Worm (Caenorhabditis elegans): ENCODE measurements around the gene grl-20.
A peak's percentile ranks its signal among the peaks of the same experiment; 100 is the strongest.

grl-20 gene

ce11 chrIV:2172880-2173279, 44.2 kb upstream of the grl-20 start:
- no peak for TF ChIP-seq mdl-1 (tag; optimal IDR thresholded peaks at IDR 0.05)
- no peak for TF ChIP-seq nhr-84 (tag; optimal IDR thresholded peaks at IDR 0.05)
- no peak for TF ChIP-seq nhr-76 (tag; optimal IDR thresholded peaks at IDR 0.05)
- TF ChIP-seq fkh-10 (GFP tag; optimal IDR thresholded peaks at IDR 0.05) = peak; percentile 68

DNA sequence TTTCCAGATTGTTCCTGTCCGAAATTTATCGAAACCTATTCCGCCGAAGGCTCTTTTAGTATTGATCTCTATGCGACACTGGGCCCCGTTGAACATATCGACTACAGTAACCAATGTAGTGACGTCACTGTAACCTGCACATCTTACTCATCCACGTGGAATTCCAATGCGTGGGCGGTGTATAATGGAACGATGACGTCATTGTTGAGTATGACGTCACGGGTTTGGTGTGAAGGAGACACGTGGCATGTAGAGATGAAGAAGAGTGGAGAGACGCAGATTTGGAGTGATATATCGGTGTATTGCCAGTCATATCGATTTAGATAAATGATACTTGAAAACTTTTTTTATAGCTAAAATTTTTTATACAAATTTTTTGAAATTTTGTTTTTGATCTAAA, 41.7 kb upstream of the grl-20 start:
- TF ChIP-seq sup-37 (GFP tag; optimal IDR thresholded peaks at IDR 0.05) = no peak
- TF ChIP-seq efl-3 (GFP tag; optimal IDR thresholded peaks at IDR 0.05) = no peak
- TF ChIP-seq elt-3 (tag; optimal IDR thresholded peaks at IDR 0.05) = no peak
- TF ChIP-seq irx-1 (tag; optimal IDR thresholded peaks at IDR 0.05) = no peak
- TF ChIP-seq ama-1 (optimal IDR thresholded peaks at IDR 0.05) = no peak
- no peak for TF ChIP-seq fkh-4 (tag; optimal IDR thresholded peaks at IDR 0.05; ENCODE audit: borderline replicate concordance)
- no peak for TF ChIP-seq rnt-1 (tag; optimal IDR thresholded peaks at IDR 0.05)
- no peak for TF ChIP-seq nhr-12 (tag; optimal IDR thresholded peaks at IDR 0.05)
- TF ChIP-seq nhr-11 (tag; optimal IDR thresholded peaks at IDR 0.05) = no peak
- TF ChIP-seq jun-1 (tag; optimal IDR thresholded peaks at IDR 0.05) = no peak
- TF ChIP-seq nhr-237 (tag; optimal IDR thresholded peaks at IDR 0.05) = no peak
- no peak for TF ChIP-seq elt-2 (tag; optimal IDR thresholded peaks at IDR 0.05)
- no peak for TF ChIP-seq nhr-76 (tag; optimal IDR thresholded peaks at IDR 0.05)
- TF ChIP-seq fos-1 (tag; optimal IDR thresholded peaks at IDR 0.05) = no peak
- no peak for TF ChIP-seq unc-62 (GFP tag; optimal IDR thresholded peaks at IDR 0.05)
- TF ChIP-seq nhr-90 (tag; optimal IDR thresholded peaks at IDR 0.05; ENCODE audit: poor library complexity) = no peak
- no peak for TF ChIP-seq ceh-8 (GFP tag; optimal IDR thresholded peaks at IDR 0.05)
- TF ChIP-seq zag-1 (tag; optimal IDR thresholded peaks at IDR 0.05) = no peak
- no peak for TF ChIP-seq unc-98 (GFP tag; IDR thresholded peaks at IDR 0.05)

DNA sequence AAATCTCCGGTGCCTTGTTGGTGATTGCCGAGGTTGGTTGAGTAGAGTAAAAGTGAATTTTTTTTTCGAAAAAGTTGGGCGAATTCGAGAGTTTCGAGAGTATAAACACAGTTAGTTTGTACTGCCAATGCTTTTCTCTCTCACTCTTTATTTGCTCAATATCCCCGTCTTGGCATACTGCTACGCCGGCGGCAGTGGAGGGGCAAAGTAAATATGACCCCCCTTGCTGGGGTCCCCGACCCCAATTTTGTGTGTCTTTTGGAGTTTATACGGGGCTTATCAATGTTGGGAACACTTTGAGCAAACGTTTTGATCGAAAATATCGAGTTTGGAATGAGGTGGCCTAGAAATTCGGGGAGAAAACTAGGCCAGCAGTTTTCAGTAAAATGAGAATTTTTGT, 39.9 kb upstream of the grl-20 start, which contains the start of gene C54E4.4:
C54E4.4 (minus strand) TSS at position 101 of the 400 bp plus-strand sequence.
- TF ChIP-seq nhr-90 (tag; optimal IDR thresholded peaks at IDR 0.05; ENCODE audit: poor library complexity) (no peak), skn-1 (tag; optimal IDR thresholded peaks at IDR 0.05) (no peak), efl-1 (optimal IDR thresholded peaks at IDR 0.05) (no peak), efl-1 (GFP tag; optimal IDR thresholded peaks at IDR 0.05 in 1 of 2) (peak in 1 of 2 experiments; percentile 90), nhr-71 (tag; optimal IDR thresholded peaks at IDR 0.05) (no peak), mep-1 (tag; optimal IDR thresholded peaks at IDR 0.05) (no peak), nhr-77 (tag; optimal IDR thresholded peaks at IDR 0.05) (peak; percentile 25), nhr-12 (tag; optimal IDR thresholded peaks at IDR 0.05) (no peak)

DNA sequence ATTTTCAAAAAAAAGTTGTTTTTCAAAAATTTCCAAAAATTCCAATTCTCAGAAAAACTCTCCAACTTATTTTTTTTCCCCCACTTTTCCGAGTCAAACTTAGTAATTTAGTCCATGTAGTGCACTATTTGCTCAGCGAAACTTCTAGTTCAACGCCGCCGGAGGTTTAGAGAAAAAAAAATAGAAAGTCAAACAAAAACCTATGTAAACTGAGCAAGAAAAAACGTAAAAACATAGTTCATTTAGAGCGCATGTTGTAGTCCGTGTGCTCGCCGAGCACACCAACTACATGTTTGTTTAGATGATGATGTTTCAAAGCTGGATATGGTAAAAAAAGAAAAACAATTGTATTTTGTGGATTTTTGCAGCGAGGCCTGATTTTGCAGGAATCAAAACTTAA, 33.6 kb upstream of the grl-20 start:
- TF ChIP-seq nhr-28 (tag; optimal IDR thresholded peaks at IDR 0.05) (peak; percentile 50), nhr-77 (tag; optimal IDR thresholded peaks at IDR 0.05) (peak; percentile 59), elt-2 (tag; optimal IDR thresholded peaks at IDR 0.05) (no peak)

DNA sequence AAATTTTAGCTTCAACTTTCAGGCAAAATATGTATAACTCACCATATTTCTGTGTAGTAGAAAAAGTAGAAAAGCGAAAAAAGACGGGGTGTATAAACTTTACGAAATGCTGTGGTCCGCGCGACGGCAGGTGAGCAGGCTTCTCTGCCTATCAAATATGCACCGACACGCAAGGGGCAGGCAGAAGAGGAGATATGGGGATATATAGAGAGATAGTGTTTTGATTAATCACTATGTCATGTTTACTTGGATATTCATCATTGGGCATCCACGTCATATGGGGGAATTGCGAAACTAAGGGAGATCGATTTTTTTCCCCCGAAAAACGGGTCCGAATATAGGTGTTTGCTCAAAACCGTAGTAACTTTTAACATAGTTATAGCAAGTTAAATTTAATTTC, 30.4 kb upstream of the grl-20 start, which contains the start of gene gcy-37:
gcy-37 (minus strand) TSS at position 101 of the 400 bp plus-strand sequence.
- TF ChIP-seq Y116A8C.19 (tag; optimal IDR thresholded peaks at IDR 0.05; ENCODE audit: borderline replicate concordance) = no peak

- no peak for TF ChIP-seq unc-98 (GFP tag; IDR thresholded peaks at IDR 0.05)
- TF ChIP-seq mep-1 (tag; optimal IDR thresholded peaks at IDR 0.05) = no peak
- TF ChIP-seq hlh-17 (GFP tag; optimal IDR thresholded peaks at IDR 0.05; ENCODE audit: borderline replicate concordance) = no peak
- no peak for TF ChIP-seq tlp-1 (tag; optimal IDR thresholded peaks at IDR 0.05)
- no peak for TF ChIP-seq nhr-85 (tag)
- TF ChIP-seq unc-30 (tag; optimal IDR thresholded peaks at IDR 0.05) = no peak
- no peak for TF ChIP-seq pag-3 (tag; optimal IDR thresholded peaks at IDR 0.05; ENCODE audit: borderline replicate concordance, insufficient read depth)
- TF ChIP-seq C04F5.9 (tag; optimal IDR thresholded peaks at IDR 0.05) = no peak
- no peak for TF ChIP-seq hpl-2 (GFP tag; optimal IDR thresholded peaks at IDR 0.05)
- TF ChIP-seq ama-1 (optimal IDR thresholded peaks at IDR 0.05) = no peak
- no peak for TF ChIP-seq nhr-20 (tag; optimal IDR thresholded peaks at IDR 0.05)
- no peak for TF ChIP-seq nhr-11 (tag; optimal IDR thresholded peaks at IDR 0.05)
- TF ChIP-seq lin-13 (GFP tag; optimal IDR thresholded peaks at IDR 0.05) = no peak
- no peak for TF ChIP-seq sup-37 (GFP tag; optimal IDR thresholded peaks at IDR 0.05)
Observed at ce11 chrIV:2156239-2156638, 27.6 kb upstream of the grl-20 start.
